Worm (Caenorhabditis elegans): ENCODE measurements around the gene C56C10.4.
"Not testable (repeated sequence)": the region's sequence is repeated elsewhere in the genome, so short reads cannot be mapped to it uniquely, and the experiment has no call there.

Gene C56C10.4

DNA sequence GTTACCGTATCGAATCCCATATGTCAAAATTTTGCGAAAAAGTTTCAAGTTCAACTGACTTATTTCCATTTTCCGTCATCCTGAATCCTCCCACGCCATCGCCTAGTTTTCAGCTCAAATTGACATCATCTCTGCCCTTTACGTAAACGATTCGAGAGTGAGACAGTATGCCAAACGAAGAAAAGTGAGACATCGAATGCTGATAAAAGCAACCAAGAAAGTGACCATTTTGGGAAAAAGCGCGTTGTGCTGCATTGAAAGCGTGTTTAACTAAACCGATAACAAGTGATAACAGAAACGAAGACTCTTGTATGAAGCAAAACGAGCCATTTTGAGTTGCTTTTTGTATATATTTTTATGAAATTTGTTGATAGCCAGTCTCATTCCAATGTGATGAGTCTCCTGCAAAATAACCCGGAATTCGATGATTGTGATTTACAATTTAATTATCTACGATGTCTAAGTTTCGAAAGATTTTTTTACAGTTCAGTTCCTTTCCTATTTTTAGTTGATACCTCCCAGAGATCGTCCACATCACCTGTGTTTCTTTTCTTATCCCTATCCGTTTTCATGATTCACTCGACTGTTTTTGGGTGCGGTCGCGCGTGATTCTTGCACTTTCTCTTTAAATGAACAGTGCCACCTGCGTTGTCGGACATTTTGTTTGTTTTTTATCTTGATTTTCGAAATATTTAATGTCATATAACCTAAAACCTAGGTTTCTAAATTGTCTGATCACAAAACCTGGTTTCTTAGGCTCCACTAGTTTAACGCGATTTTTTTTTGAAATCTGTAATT is 32.6 kb downstream of the C56C10.4 start:
- TF ChIP-seq med-1 (GFP tag; optimal IDR thresholded peaks at IDR 0.05; ENCODE audit: insufficient read depth) (no peak), T22C8.4 (GFP tag; IDR thresholded peaks at IDR 0.05) (no peak), ztf-29 (GFP tag; IDR thresholded peaks at IDR 0.05) (no peak), ztf-23 (GFP tag; IDR thresholded peaks at IDR 0.05) (no peak), tab-1 (GFP tag; IDR thresholded peaks at IDR 0.05) (no peak), klf-2 (GFP tag; conservative IDR thresholded peaks at IDR 0.05) (no peak), cog-1 (tag; optimal IDR thresholded peaks at IDR 0.05) (no peak), ref-1 (GFP tag; conservative IDR thresholded peaks at IDR 0.05) (no peak), flt-1 (GFP tag; IDR thresholded peaks at IDR 0.05) (no peak)

DNA sequence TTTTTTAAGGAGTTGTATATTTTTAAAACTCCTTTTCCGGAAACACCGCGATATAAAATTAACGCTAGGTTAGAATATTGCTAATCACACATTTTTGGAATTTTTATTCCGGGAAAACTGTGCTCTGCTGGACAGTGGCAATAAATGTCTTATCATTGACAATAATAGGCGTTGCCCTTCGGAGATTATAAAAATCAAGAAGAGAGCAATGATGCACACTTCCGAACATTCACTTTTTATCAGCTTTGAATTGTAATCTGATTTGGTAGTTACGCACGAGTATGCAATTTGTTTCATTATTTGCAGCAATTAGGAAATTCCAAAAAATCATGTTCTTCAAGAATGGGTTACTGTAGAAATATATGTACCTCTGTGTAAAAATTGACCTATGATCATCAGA is 33.3 kb downstream of the C56C10.4 start:
- TF ChIP-seq ztf-29 (GFP tag; IDR thresholded peaks at IDR 0.05) (no peak), ztf-23 (GFP tag; IDR thresholded peaks at IDR 0.05) (no peak), ref-1 (GFP tag; conservative IDR thresholded peaks at IDR 0.05) (no peak), flt-1 (GFP tag; IDR thresholded peaks at IDR 0.05) (no peak), klf-2 (GFP tag; conservative IDR thresholded peaks at IDR 0.05) (no peak)

DNA sequence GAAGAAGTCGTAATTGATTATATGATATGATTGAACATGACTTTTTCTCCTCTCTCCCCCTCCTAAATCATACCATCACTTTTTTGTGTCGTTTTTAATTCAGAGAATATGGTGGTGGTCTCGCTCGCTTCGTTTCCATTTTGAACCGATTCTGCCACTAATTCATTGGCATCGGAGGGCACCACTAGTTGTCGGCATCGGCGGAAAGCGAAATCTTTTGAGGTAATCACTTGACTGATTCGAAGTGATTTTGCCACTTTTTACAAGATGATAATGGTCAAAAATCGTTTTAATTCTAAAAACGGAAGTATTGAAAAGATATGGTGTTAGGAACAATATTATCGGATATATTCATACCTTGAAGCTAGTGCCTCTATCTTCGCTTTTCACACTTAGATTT is 33.9 kb downstream of the C56C10.4 start, which contains the start of gene klf-3:
Gene klf-3, plus strand, starts transcription at position 109 of the 400 bp plus-strand sequence.
- TF ChIP-seq ztf-29 (GFP tag; IDR thresholded peaks at IDR 0.05) (no peak), flt-1 (GFP tag; IDR thresholded peaks at IDR 0.05) (no peak), cog-1 (tag; optimal IDR thresholded peaks at IDR 0.05) (no peak), klf-2 (GFP tag; conservative IDR thresholded peaks at IDR 0.05) (no peak), ref-1 (GFP tag; conservative IDR thresholded peaks at IDR 0.05) (no peak)

DNA sequence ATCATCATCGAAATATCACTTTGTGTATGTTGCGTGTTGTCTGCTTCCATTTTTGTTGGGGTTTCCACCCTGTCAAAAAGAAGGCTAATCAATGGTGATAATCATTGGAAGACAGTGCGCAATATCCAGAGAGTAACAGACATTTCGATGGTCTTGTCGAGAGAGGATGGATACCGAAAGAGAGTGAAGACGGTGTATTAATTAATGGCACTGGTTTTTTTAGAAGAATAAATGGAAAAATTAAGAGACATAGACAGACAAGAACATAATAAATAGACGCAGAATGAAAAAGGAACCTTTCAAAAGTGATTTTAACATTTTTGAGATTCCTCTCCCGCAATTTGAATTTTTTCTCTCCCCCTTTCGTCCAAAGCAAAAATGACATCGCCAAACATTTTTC is 36.1 kb downstream of the C56C10.4 start:
- TF ChIP-seq T22C8.4 (GFP tag; IDR thresholded peaks at IDR 0.05), result no peak
- TF ChIP-seq tab-1 (GFP tag; IDR thresholded peaks at IDR 0.05), result no peak
- TF ChIP-seq ztf-29 (GFP tag; IDR thresholded peaks at IDR 0.05), result no peak
- no peak for TF ChIP-seq klf-2 (GFP tag; conservative IDR thresholded peaks at IDR 0.05)
- TF ChIP-seq med-1 (GFP tag; optimal IDR thresholded peaks at IDR 0.05; ENCODE audit: insufficient read depth), result no peak
- no peak for TF ChIP-seq flt-1 (GFP tag; IDR thresholded peaks at IDR 0.05)
- TF ChIP-seq ref-1 (GFP tag; conservative IDR thresholded peaks at IDR 0.05), result no peak
- no peak for TF ChIP-seq cog-1 (tag; optimal IDR thresholded peaks at IDR 0.05)
- TF ChIP-seq ztf-23 (GFP tag; IDR thresholded peaks at IDR 0.05), result no peak

DNA sequence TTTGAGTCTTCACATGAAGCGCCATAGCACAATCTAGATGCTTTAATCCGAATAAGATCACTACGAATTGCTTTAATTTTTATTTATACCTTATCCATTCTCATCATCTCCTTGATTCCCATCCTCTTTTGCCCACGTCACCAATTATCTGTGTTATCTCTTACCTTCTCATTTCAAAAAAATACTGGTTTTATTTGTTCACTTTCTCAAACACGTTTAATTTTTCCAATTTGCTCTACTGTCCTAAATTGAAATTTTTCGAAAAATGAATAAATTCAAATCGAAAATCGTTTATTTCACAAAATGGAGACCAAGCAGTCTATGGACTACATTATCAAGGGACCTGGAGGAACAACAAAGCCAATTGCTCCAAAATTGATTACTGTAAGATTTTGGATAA is 39.0 kb downstream of the C56C10.4 start, which contains the start of gene F54H5.3:
Gene F54H5.3, plus strand, starts transcription at position 301 of the 400 bp plus-strand sequence.
- TF ChIP-seq ref-1 (GFP tag; conservative IDR thresholded peaks at IDR 0.05) (no peak), klf-2 (GFP tag; conservative IDR thresholded peaks at IDR 0.05) (no peak)

DNA sequence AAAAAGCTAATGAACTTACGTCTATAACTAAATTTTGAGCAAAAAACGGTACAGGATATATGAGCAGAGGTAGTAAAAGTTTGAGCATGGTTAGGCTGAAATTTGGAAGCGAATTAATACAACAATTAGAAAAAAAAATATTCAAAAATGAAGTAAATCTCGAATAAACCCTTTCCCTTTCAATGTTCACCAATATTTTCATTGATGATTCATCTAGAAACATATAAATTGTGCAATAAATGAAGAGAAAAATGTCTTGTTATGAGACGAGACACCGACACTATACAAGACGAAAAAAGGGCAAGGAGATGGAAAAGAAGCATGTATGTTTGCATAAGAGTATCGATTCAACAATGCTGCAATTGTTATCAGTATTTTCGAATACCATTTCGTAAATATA is 42.4 kb downstream of the C56C10.4 start, which contains the start of gene F54H5.14:
Gene F54H5.14, minus strand, starts transcription at position 101 of the 400 bp plus-strand sequence.
- TF ChIP-seq klf-2 (GFP tag; conservative IDR thresholded peaks at IDR 0.05), result no peak

DNA sequence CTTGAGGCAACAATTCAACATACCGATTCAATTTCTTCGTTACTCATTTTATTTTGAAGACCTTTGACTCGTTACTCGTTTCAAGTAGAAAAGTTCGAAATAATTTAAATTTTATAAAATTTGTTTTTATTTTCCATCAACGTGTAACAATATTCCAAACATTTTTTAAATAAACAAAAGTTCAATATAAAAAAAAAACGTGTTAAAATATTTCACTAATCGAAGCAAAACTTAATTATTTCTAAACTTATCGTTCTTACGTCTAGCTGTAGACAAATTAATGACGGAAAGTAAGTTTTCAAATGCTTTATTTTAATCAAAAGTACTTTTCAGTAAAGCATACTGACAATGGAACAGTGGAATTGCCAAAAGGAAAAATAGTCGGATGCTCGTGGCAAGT is 44.3 kb downstream of the C56C10.4 start, which contains the start of the genes F54H5.5 and F54H5.2:
Gene F54H5.5, minus strand, starts transcription at position 101 of the 400 bp plus-strand sequence.
Gene F54H5.2, plus strand, starts transcription at position 303 of the 400 bp plus-strand sequence.
- TF ChIP-seq flt-1 (GFP tag; IDR thresholded peaks at IDR 0.05); tab-1 (GFP tag; IDR thresholded peaks at IDR 0.05); klf-2 (GFP tag; conservative IDR thresholded peaks at IDR 0.05): not testable (repeated sequence)

DNA sequence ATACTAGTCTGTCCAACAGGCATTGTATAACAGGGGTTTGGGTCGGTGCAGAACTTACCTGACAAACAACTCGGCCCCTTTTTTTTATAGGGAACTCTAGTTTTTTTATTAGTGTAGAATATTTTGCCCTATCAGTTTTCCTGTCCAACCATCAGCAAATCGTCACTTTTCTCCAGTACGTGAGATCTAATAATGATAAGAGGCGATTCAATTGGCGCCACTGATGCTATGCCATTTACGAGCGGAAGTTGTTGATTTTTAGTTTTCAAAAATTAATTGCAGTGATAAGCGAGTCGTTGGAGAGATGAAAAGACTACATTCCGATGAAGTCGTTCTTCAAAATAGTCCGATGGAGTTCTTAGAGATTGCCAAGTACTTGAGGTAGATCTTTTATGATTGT is 45.5 kb downstream of the C56C10.4 start:
- no peak for TF ChIP-seq tab-1 (GFP tag; IDR thresholded peaks at IDR 0.05)
- TF ChIP-seq klf-2 (GFP tag; conservative IDR thresholded peaks at IDR 0.05), result no peak
- no peak for TF ChIP-seq ztf-23 (GFP tag; IDR thresholded peaks at IDR 0.05)
- TF ChIP-seq ref-1 (GFP tag; conservative IDR thresholded peaks at IDR 0.05), result no peak
- no peak for TF ChIP-seq med-1 (GFP tag; optimal IDR thresholded peaks at IDR 0.05; ENCODE audit: insufficient read depth)
- no peak for TF ChIP-seq ztf-29 (GFP tag; IDR thresholded peaks at IDR 0.05)
- no peak for TF ChIP-seq T22C8.4 (GFP tag; IDR thresholded peaks at IDR 0.05)

DNA sequence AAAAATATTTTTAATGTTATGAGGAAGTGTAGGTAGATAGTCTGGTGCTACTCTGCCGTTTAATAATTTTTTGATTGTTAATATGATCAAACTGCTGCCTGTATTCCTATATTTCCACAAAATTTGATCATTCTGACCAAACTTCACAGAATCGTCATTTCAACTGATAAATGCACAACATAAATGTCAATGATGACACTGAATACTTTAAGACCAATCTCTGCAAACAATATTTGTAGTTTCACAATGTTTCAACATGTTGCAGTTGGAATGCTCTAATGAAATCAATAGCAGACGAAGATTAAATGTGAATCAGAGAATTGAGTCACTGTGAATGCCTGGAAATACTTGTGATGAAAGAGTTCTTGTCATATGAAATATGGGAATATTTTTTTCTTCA is 46.9 kb downstream of the C56C10.4 start:
- TF ChIP-seq ztf-29 (GFP tag; IDR thresholded peaks at IDR 0.05) (no peak), klf-2 (GFP tag; conservative IDR thresholded peaks at IDR 0.05) (no peak), tab-1 (GFP tag; IDR thresholded peaks at IDR 0.05) (no peak), cog-1 (tag; optimal IDR thresholded peaks at IDR 0.05) (no peak), ref-1 (GFP tag; conservative IDR thresholded peaks at IDR 0.05) (no peak), flt-1 (GFP tag; IDR thresholded peaks at IDR 0.05) (no peak), ztf-23 (GFP tag; IDR thresholded peaks at IDR 0.05) (no peak)

DNA sequence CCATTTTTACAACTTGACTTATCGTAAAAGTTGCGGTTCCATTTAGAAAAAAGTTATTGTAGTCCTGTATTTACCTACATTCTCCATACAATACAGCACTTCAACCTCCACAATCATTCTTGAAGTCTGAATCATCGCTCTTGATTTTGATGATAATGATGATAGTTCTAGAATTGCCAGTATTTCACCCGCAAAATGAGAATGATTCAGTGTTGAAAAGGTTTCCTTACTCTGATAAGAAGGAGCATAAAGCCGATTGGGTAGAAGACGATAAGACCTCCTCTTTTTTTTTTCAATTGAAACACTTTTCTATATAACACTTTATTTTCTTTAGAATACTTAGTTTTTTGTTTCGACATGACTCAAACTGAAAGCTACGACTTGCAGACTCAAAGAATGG is 48.0 kb downstream of the C56C10.4 start, which contains the start of gene T19D12.4:
Gene T19D12.4, plus strand, starts transcription at position 295 of the 400 bp plus-strand sequence.
- TF ChIP-seq ref-1 (GFP tag; conservative IDR thresholded peaks at IDR 0.05), result no peak
- TF ChIP-seq cog-1 (tag; optimal IDR thresholded peaks at IDR 0.05), result no peak
- TF ChIP-seq ztf-29 (GFP tag; IDR thresholded peaks at IDR 0.05), result no peak

DNA sequence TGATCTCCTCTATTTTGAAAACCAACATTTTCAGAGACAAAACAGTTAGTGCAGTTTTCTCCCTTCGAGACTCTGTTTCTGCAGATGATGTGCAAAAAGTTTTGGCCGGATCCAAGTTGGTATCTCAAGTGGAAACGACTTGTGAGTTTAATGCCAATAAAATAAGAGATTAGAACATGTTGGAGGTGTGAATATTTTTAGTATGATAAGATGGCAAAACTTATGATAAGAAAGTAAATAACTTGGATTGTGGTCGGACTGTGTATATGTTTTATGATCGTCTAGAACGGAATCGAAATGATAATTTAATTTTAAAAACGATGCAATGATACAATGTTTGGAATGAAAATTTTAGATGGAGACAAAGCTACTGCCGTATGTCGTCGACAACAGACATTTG is 49.1 kb downstream of the C56C10.4 start:
- TF ChIP-seq med-1 (GFP tag; optimal IDR thresholded peaks at IDR 0.05; ENCODE audit: insufficient read depth) (no peak), ztf-23 (GFP tag; IDR thresholded peaks at IDR 0.05) (no peak), ref-1 (GFP tag; conservative IDR thresholded peaks at IDR 0.05) (no peak), cog-1 (tag; optimal IDR thresholded peaks at IDR 0.05) (no peak), tab-1 (GFP tag; IDR thresholded peaks at IDR 0.05) (no peak), T22C8.4 (GFP tag; IDR thresholded peaks at IDR 0.05) (no peak), ztf-29 (GFP tag; IDR thresholded peaks at IDR 0.05) (no peak), klf-2 (GFP tag; conservative IDR thresholded peaks at IDR 0.05) (no peak), flt-1 (GFP tag; IDR thresholded peaks at IDR 0.05) (no peak)
